Worm (Caenorhabditis elegans): ENCODE measurements around the gene F26F4.9.

Gene F26F4.9

DNA sequence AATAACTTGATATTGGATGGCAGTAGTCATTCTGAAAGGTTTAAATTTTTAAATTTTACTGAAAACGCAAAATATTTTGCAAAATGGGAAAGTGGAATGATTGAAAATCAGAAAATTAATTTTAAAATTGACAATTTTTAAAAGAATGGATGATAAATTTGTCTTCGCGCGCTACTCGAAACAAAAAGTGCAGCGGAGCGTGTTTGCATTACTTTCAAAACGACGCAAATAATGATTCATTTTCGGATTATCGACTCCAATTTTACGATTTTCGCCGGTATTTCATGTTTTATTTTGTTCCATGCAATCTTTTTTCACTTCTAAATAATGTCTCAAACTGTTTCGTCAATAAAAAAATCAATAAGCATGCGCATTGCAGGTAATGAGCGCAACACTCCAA lies 34.0 kb downstream of the F26F4.9 start, which contains the start of the genes tost-1 and arx-6:
tost-1 (minus strand) TSS at position 31 of the 400 bp plus-strand sequence.
arx-6 (plus strand) TSS at position 378 of the 400 bp plus-strand sequence.
- TF ChIP-seq T22C8.4 (GFP tag; IDR thresholded peaks at IDR 0.05) (0 out of 2 replicates have a peak, but pooled peaks have one; percentile 5), cog-1 (tag; optimal IDR thresholded peaks at IDR 0.05) (no peak)

DNA sequence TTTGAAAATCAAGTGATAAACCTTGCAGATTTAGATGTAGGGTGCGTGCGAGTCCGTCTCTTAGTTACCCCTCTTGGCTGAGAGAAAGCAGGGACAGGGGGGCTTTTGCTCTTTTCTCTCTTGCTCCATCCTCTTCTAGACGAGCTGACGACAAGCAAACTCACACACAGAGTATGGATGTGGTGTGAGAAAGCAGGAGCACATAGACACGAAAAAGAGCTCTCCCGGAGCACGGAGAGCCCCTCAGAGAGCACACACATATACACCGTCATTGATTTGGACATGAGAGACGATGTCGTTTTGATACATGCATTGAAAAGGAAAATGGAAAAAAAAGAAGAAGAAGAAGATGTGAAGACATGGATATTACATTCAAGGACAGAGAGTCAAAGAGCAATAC lies 36.7 kb downstream of the F26F4.9 start:
- TF ChIP-seq klf-2 (GFP tag; conservative IDR thresholded peaks at IDR 0.05), result no peak
- no peak for TF ChIP-seq T22C8.4 (GFP tag; IDR thresholded peaks at IDR 0.05)
- no peak for TF ChIP-seq ref-1 (GFP tag; conservative IDR thresholded peaks at IDR 0.05)
- no peak for TF ChIP-seq ztf-23 (GFP tag; IDR thresholded peaks at IDR 0.05)
- TF ChIP-seq ztf-29 (GFP tag; IDR thresholded peaks at IDR 0.05), result no peak
- no peak for TF ChIP-seq med-1 (GFP tag; optimal IDR thresholded peaks at IDR 0.05; ENCODE audit: insufficient read depth)
- no peak for TF ChIP-seq tab-1 (GFP tag; IDR thresholded peaks at IDR 0.05)
- no peak for TF ChIP-seq cog-1 (tag; optimal IDR thresholded peaks at IDR 0.05)
- no peak for TF ChIP-seq flt-1 (GFP tag; IDR thresholded peaks at IDR 0.05)

DNA sequence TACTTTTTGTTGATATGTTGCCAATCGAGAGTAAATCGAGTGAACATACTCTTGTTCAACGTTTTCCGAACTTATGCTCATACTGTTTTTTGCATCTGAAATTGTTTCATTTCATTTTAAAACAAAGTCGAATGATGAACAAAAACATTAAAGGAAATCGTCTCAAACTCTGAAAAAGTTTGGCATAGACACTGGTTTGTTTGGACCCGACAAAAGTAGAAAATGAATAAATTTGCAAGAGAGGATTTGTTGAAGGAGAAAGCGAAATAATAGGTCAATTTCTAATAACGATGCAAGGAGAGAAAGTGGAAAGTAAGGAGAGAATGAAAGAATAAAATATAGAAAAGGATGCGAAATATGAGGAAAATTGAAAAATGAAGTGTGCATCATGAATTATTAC lies 37.6 kb downstream of the F26F4.9 start, which contains the start of gene C35D10.12:
C35D10.12 (minus strand) TSS at position 101 of the 400 bp plus-strand sequence.
- TF ChIP-seq ztf-29 (GFP tag; IDR thresholded peaks at IDR 0.05) (no peak), T22C8.4 (GFP tag; IDR thresholded peaks at IDR 0.05) (no peak), med-1 (GFP tag; optimal IDR thresholded peaks at IDR 0.05; ENCODE audit: insufficient read depth) (no peak), cog-1 (tag; optimal IDR thresholded peaks at IDR 0.05) (no peak), tab-1 (GFP tag; IDR thresholded peaks at IDR 0.05) (no peak), ztf-23 (GFP tag; IDR thresholded peaks at IDR 0.05) (no peak)

DNA sequence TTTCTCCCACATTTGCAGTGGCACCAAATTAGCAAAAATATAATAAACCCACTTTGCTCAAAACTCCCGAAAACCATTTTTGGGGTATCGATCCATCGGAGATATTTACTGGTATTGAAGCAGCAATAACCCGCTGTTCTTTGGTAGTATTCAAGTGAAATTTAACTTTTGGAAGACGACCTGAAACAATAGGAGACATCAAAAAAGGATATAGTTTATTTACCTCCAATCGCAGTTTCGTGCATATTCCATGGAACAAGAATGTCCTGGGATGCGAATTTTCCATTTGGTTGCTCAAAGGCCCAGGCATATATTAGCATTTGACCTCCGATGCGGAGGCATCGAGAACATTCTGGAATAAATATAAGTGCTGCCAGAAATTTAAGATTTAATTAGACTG lies 38.9 kb downstream of the F26F4.9 start:
- TF ChIP-seq klf-2 (GFP tag; conservative IDR thresholded peaks at IDR 0.05), result no peak
- no peak for TF ChIP-seq med-1 (GFP tag; optimal IDR thresholded peaks at IDR 0.05; ENCODE audit: insufficient read depth)
- no peak for TF ChIP-seq flt-1 (GFP tag; IDR thresholded peaks at IDR 0.05)
- no peak for TF ChIP-seq ztf-23 (GFP tag; IDR thresholded peaks at IDR 0.05)
- no peak for TF ChIP-seq T22C8.4 (GFP tag; IDR thresholded peaks at IDR 0.05)
- TF ChIP-seq tab-1 (GFP tag; IDR thresholded peaks at IDR 0.05), result no peak
- TF ChIP-seq ztf-29 (GFP tag; IDR thresholded peaks at IDR 0.05), result no peak
- TF ChIP-seq cog-1 (tag; optimal IDR thresholded peaks at IDR 0.05), result no peak
- TF ChIP-seq ref-1 (GFP tag; conservative IDR thresholded peaks at IDR 0.05), result no peak

DNA sequence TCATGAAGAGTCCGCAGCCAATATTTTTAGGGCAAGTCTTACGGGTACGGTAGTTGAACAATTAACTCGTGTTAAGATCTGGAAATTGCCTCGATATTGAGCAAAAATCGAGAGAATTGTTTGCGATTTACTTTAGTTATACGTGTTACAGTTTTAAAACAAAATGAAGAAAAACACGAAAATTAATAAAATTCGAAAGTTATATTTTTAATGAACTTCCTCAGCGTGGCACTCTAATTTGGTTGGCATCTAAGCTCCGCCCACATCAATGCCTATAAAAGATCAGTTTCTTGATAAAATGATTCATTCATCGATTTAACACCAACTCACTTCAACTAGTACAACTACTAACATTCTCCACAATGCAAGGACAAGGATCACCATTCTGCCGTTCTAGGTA lies 41.8 kb downstream of the F26F4.9 start, which contains the start of gene gipc-1:
gipc-1 (plus strand) TSS at position 301 of the 400 bp plus-strand sequence.
- no peak for TF ChIP-seq cog-1 (tag; optimal IDR thresholded peaks at IDR 0.05)
- no peak for TF ChIP-seq klf-2 (GFP tag; conservative IDR thresholded peaks at IDR 0.05)
- TF ChIP-seq flt-1 (GFP tag; IDR thresholded peaks at IDR 0.05), result no peak
- TF ChIP-seq tab-1 (GFP tag; IDR thresholded peaks at IDR 0.05), result no peak
- no peak for TF ChIP-seq ref-1 (GFP tag; conservative IDR thresholded peaks at IDR 0.05)
- no peak for TF ChIP-seq ztf-29 (GFP tag; IDR thresholded peaks at IDR 0.05)
- TF ChIP-seq med-1 (GFP tag; optimal IDR thresholded peaks at IDR 0.05; ENCODE audit: insufficient read depth), result no peak
- TF ChIP-seq T22C8.4 (GFP tag; IDR thresholded peaks at IDR 0.05), result no peak
- no peak for TF ChIP-seq ztf-23 (GFP tag; IDR thresholded peaks at IDR 0.05)

DNA sequence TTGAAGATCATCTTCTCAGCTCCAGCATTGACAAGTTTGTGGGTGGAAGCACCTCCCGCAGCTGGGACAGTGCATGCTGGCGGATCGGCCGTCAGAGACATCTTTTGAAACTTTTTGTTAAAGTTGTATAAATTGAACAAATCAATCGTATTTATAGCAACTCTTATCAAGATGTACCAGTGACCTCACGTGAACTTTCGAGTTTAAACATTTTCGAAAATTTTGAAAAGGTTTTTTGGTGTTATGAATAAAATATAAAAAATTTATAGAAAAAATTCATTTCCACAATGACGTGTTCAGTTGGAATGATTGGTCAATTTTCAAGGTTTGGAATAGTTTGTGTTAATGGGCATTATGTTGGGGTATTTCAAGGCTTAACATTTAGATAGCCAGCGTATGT lies 43.7 kb downstream of the F26F4.9 start, which contains the start of the genes msd-4 and C35D10.3:
msd-4 (minus strand) TSS at position 101 of the 400 bp plus-strand sequence.
C35D10.3 (plus strand) TSS at position 279 of the 400 bp plus-strand sequence.
- TF ChIP-seq cog-1 (tag; optimal IDR thresholded peaks at IDR 0.05) (no peak), ref-1 (GFP tag; conservative IDR thresholded peaks at IDR 0.05) (no peak)

DNA sequence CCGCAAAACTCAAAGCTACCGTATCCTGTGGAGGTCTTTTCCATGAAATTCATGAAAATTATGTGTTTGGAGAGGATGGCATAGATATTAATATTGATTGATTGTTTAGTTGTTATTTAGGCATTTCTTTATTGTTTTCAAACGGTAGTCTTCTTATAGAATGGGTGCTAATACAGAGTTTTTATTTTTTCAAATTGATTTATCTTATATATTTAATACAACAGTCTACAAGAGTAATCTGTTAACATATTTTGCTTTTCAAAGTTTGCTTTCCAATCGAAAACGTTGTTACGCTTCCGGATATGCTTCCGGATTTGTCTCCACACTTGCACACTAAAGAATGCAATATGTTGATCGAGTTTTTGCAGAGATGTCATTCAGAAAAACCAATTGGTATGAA lies 45.6 kb downstream of the F26F4.9 start, which contains the start of gene C35D10.17:
C35D10.17 (plus strand) TSS at position 301 of the 400 bp plus-strand sequence.
- TF ChIP-seq klf-2 (GFP tag; conservative IDR thresholded peaks at IDR 0.05), result no peak

DNA sequence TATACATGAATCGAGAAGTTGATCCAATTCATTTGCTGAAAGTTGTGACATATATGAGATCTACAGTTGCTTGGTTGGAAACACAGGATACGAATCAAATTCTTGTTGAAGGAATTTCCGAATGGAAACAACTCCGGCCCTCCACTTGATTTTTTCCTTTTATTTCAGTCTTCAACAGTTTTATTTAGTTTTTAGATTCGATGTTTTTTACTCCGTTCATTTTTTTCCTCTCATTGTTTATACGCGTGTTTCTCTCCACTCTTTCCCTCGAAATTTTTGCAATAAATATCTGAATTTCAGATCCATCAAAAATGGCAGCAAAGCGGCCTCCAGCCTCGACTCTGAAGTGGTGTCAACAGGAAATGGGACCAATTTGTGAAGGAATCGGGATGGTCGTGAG lies 49.2 kb downstream of the F26F4.9 start, which contains the start of gene coq-8:
coq-8 (plus strand) TSS at position 301 of the 400 bp plus-strand sequence.
- TF ChIP-seq ztf-23 (GFP tag; IDR thresholded peaks at IDR 0.05), result no peak
- no peak for TF ChIP-seq tab-1 (GFP tag; IDR thresholded peaks at IDR 0.05)
- no peak for TF ChIP-seq med-1 (GFP tag; optimal IDR thresholded peaks at IDR 0.05; ENCODE audit: insufficient read depth)
- TF ChIP-seq cog-1 (tag; optimal IDR thresholded peaks at IDR 0.05), result no peak
- TF ChIP-seq ref-1 (GFP tag; conservative IDR thresholded peaks at IDR 0.05), result no peak
- no peak for TF ChIP-seq klf-2 (GFP tag; conservative IDR thresholded peaks at IDR 0.05)
- TF ChIP-seq flt-1 (GFP tag; IDR thresholded peaks at IDR 0.05), result no peak
- TF ChIP-seq T22C8.4 (GFP tag; IDR thresholded peaks at IDR 0.05), result no peak
- no peak for TF ChIP-seq ztf-29 (GFP tag; IDR thresholded peaks at IDR 0.05)

DNA sequence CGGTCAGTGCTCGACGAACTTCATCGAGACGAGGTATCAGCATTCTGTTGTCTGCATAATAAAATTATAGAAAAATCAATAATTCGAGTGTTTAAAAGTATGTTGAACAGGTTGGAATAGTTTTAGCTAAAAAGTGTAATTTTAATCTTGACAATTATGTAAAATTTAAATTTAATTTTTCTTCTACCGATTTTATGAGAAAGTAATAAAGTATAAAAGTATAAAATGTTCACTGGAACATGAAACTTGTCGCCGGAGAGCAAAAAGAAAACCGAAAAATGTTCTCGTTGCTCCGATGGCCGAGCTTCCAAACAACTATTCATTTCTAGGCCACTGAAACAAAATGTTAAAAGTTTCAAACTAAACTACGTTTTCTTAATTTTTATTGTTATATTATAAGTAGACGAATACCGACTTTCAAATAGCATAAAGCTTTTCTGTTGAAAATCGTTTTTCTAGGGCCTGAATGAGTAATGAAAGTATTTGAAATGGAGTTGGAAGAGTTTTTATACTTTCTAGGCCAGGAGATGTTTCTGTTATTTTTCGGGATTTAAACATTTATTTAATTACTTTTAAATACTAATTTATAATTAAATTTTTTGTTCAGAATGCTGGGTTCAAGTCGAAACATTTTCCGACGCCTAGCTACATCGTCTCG lies 50.4 kb downstream of the F26F4.9 start, which contains the start of the genes C35D10.10 and C35D10.5:
C35D10.10 (minus strand) TSS at position 51 of the 658 bp plus-strand sequence.
C35D10.5 (plus strand) TSS at position 608 of the 658 bp plus-strand sequence.
- no peak for TF ChIP-seq ztf-29 (GFP tag; IDR thresholded peaks at IDR 0.05)
- no peak for TF ChIP-seq cog-1 (tag; optimal IDR thresholded peaks at IDR 0.05)
- TF ChIP-seq tab-1 (GFP tag; IDR thresholded peaks at IDR 0.05), result no peak
- no peak for TF ChIP-seq med-1 (GFP tag; optimal IDR thresholded peaks at IDR 0.05; ENCODE audit: insufficient read depth)
- TF ChIP-seq flt-1 (GFP tag; IDR thresholded peaks at IDR 0.05), result no peak
- no peak for TF ChIP-seq ref-1 (GFP tag; conservative IDR thresholded peaks at IDR 0.05)
- TF ChIP-seq klf-2 (GFP tag; conservative IDR thresholded peaks at IDR 0.05), result no peak
- TF ChIP-seq ztf-23 (GFP tag; IDR thresholded peaks at IDR 0.05), result no peak
- TF ChIP-seq T22C8.4 (GFP tag; IDR thresholded peaks at IDR 0.05), result no peak
